Worm (Caenorhabditis elegans) whole organism, mixed stage, embryonic: ENCODE results near the gene sams-1.

Experiments used
- M03D4.4 ChIP-seq: sonication (generic microtip); optimal IDR thresholded peaks from 2 replicates; lab custom pipeline; 2017; ENCODE audit warnings: mild to moderate bottlenecking, missing genetic modification characterization, missing compliant biosample characterization
- bed-3 ChIP-seq: fragments of 200-800 bp; sonication (Bioruptor generic); optimal IDR thresholded peaks from 3 replicates; lab custom pipeline; 2018; ENCODE audit warnings: mild to moderate bottlenecking, missing genetic modification characterization, moderate library complexity, missing compliant biosample characterization
- blmp-1 ChIP-seq: fragments of 150-350 bp; optimal IDR thresholded peaks from 2 replicates; lab custom pipeline; 2014; ENCODE audit warnings: missing biosample characterization, missing genetic modification characterization
- ceh-39 ChIP-seq: fragments of 150-350 bp; optimal IDR thresholded peaks from 2 replicates; lab custom pipeline; 2014; ENCODE audit warnings: missing biosample characterization, missing genetic modification characterization
- ceh-43 ChIP-seq: fragments of 200-800 bp; sonication (Bioruptor generic); optimal IDR thresholded peaks from 2 replicates; lab custom pipeline; 2018; ENCODE audit warnings: mild to moderate bottlenecking, missing genetic modification characterization, moderate library complexity, missing compliant biosample characterization
- ceh-83 ChIP-seq: fragments of 200-800 bp; sonication (Bioruptor generic); optimal IDR thresholded peaks from 2 replicates; lab custom pipeline; 2018; ENCODE audit warnings: mild to moderate bottlenecking, missing genetic modification characterization, missing compliant biosample characterization
- ces-1 ChIP-seq: fragments of 150-350 bp; optimal IDR thresholded peaks from 2 replicates; lab custom pipeline; 2014; ENCODE audit warnings: missing biosample characterization, missing genetic modification reagents, missing genetic modification characterization
- cnd-1 ChIP-seq: fragments of 200-800 bp; sonication (Bioruptor generic); optimal IDR thresholded peaks from 2 replicates; lab custom pipeline; 2018; ENCODE audit warnings: mild to moderate bottlenecking, missing genetic modification characterization, missing compliant biosample characterization
- drap-1 ChIP-seq: fragments of 200-800 bp; sonication (Bioruptor generic); optimal IDR thresholded peaks from 3 replicates; lab custom pipeline; 2018; ENCODE audit warnings: mild to moderate bottlenecking, missing genetic modification characterization, missing compliant biosample characterization
- elt-1 ChIP-seq: sonication (generic microtip); optimal IDR thresholded peaks from 2 replicates; lab custom pipeline; 2017; ENCODE audit warnings: missing genetic modification characterization, mild to moderate bottlenecking, missing compliant biosample characterization, antibody characterized with exemption, moderate library complexity, borderline replicate concordance; ENCODE audit not compliant: insufficient read depth
- elt-3 ChIP-seq: fragments of 150-350 bp; optimal IDR thresholded peaks from 2 replicates; lab custom pipeline; 2014; ENCODE audit warnings: missing biosample characterization, missing genetic modification characterization
- flh-1 ChIP-seq: fragments of 200-800 bp; sonication (Bioruptor generic); optimal IDR thresholded peaks from 2 replicates; lab custom pipeline; 2018; ENCODE audit warnings: mild to moderate bottlenecking, missing genetic modification characterization, moderate library complexity, missing compliant biosample characterization
- ham-2 ChIP-seq: fragments of 200-800 bp; sonication (Bioruptor generic); optimal IDR thresholded peaks from 2 replicates; lab custom pipeline; 2018; ENCODE audit warnings: mild to moderate bottlenecking, missing genetic modification characterization, missing compliant biosample characterization
- hlh-1 ChIP-seq: fragments of 150-350 bp; optimal IDR thresholded peaks from 2 replicates; lab custom pipeline; 2014; ENCODE audit warnings: missing biosample characterization, missing genetic modification reagents, missing genetic modification characterization
- lin-13 ChIP-seq: fragments of 150-350 bp; optimal IDR thresholded peaks from 2 replicates; lab custom pipeline; 2014; ENCODE audit warnings: missing biosample characterization, missing genetic modification characterization
- lin-32 ChIP-seq: fragments of 200-800 bp; sonication (Bioruptor generic); optimal IDR thresholded peaks from 2 replicates; lab custom pipeline; 2018; ENCODE audit warnings: mild to moderate bottlenecking, missing genetic modification characterization, missing compliant biosample characterization
- lsy-2 ChIP-seq: fragments of 150-350 bp; optimal IDR thresholded peaks from 2 replicates; lab custom pipeline; 2014; ENCODE audit warnings: missing biosample characterization, missing genetic modification characterization
- mab-5 ChIP-seq: fragments of 150-350 bp; optimal IDR thresholded peaks from 2 replicates; lab custom pipeline; 2014; ENCODE audit warnings: missing biosample characterization, missing genetic modification characterization
- mep-1 ChIP-seq: fragments of 150-350 bp; optimal IDR thresholded peaks from 2 replicates; lab custom pipeline; 2017; ENCODE audit warnings: missing biosample characterization, missing genetic modification reagents, missing genetic modification characterization, inconsistent platforms
- mls-2 ChIP-seq: sonication (generic microtip); optimal IDR thresholded peaks from 2 replicates; lab custom pipeline; 2016; ENCODE audit warnings: mild to moderate bottlenecking, missing genetic modification characterization, moderate library complexity, missing compliant biosample characterization
- nhr-12 ChIP-seq: fragments of 150-350 bp; optimal IDR thresholded peaks from 2 replicates; lab custom pipeline; 2014; ENCODE audit warnings: missing biosample characterization, missing genetic modification characterization
- nhr-2 ChIP-seq: fragments of 150-350 bp; optimal IDR thresholded peaks from 2 replicates; lab custom pipeline; 2014; ENCODE audit warnings: missing biosample characterization, missing genetic modification characterization
- nhr-28 ChIP-seq: fragments of 150-350 bp; optimal IDR thresholded peaks from 2 replicates; lab custom pipeline; 2014; ENCODE audit warnings: missing biosample characterization, missing genetic modification characterization
- nhr-76 ChIP-seq: sonication (generic microtip); optimal IDR thresholded peaks from 2 replicates; lab custom pipeline; 2017; ENCODE audit warnings: missing biosample characterization, missing genetic modification characterization
- pha-4 ChIP-seq: fragments of 150-350 bp; optimal IDR thresholded peaks from 2 replicates; lab custom pipeline; 2018; ENCODE audit warnings: missing biosample characterization, missing genetic modification reagents, missing genetic modification characterization
- sem-2 ChIP-seq: fragments of 200-800 bp; sonication (Bioruptor generic); optimal IDR thresholded peaks from 2 replicates; lab custom pipeline; 2018; ENCODE audit warnings: mild to moderate bottlenecking, missing genetic modification characterization, missing compliant biosample characterization
- snpc-4 ChIP-seq: fragments of 150-350 bp; optimal IDR thresholded peaks from 2 replicates; lab custom pipeline; 2014; ENCODE audit warnings: missing biosample characterization, missing genetic modification characterization
- sptf-1 ChIP-seq: sonication (generic microtip); optimal IDR thresholded peaks from 2 replicates; lab custom pipeline; 2017; ENCODE audit warnings: mild to moderate bottlenecking, missing genetic modification characterization, moderate library complexity, missing compliant biosample characterization
- tbx-8 ChIP-seq: fragments of 200-800 bp; sonication (Bioruptor generic); optimal IDR thresholded peaks from 2 replicates; lab custom pipeline; 2018; ENCODE audit warnings: mild to moderate bottlenecking, missing genetic modification characterization, moderate library complexity, missing compliant biosample characterization
- unc-120 ChIP-seq: sonication (generic microtip); optimal IDR thresholded peaks from 2 replicates; lab custom pipeline; 2017; ENCODE audit warnings: missing genetic modification characterization, missing compliant biosample characterization; ENCODE audit not compliant: poor library complexity, severe bottlenecking
- unc-62 ChIP-seq: fragments of 150-350 bp; optimal IDR thresholded peaks from 2 replicates; lab custom pipeline; 2014; ENCODE audit warnings: missing biosample characterization, missing genetic modification reagents, missing genetic modification characterization
- zip-8 ChIP-seq: fragments of 150-350 bp; optimal IDR thresholded peaks from 2 replicates; lab custom pipeline; 2014; ENCODE audit warnings: missing biosample characterization, missing genetic modification characterization
- ztf-11 ChIP-seq: fragments of 150-350 bp; optimal IDR thresholded peaks from 2 replicates; lab custom pipeline; 2014; ENCODE audit warnings: missing biosample characterization, missing genetic modification characterization

Gene sams-1

DNA sequence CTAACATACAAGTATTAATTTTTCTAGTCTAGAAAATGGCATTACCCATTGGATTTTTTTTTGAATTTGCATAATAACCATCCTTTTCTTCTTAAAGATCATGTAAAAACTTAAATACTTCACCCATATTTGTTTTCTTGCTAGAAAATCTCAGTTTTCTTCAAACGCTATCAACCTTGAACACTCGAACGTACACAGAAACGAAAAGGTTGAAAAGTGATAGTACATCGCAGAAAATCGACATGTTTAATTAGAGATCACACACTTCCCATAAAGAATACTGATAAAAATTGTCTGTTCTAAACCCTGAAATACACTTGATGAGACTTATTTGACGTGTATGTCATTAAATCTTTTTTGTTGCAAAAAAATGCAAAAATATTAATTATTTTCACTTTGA is 38.2 kb upstream of the sams-1 start, which contains the start of gene F55G7.4:
TSS of gene F55G7.4 (plus strand) at position 301 of the 400 bp plus-strand sequence.
- TF ChIP-seq zip-8 (tag; lab: Kevin White, UChicago) = no peak

DNA sequence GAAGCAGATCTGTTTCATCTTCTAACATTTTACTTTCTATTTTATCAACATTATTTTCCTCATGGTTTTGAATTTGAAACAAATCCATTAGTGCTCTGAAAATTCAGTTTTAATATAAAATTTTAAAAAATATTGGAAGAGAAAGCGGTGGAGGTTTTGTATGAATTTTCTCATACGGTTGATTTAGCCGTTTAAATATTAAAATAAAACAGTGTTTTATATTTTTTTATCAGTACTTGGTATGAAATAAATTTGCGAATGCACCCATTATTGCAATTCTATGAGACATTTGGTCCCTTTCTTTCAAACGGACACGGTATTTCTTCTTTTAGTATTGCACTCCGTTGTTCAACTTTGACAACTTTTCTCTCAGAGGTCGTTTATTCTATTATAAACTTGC is 34.2 kb upstream of the sams-1 start, which contains the start of gene dot-1.4:
TSS of gene dot-1.4 (minus strand) at position 101 of the 400 bp plus-strand sequence.
- no peak for TF ChIP-seq elt-3
- TF ChIP-seq mab-5 (tag; lab: Kevin White, UChicago) = no peak
- no peak for TF ChIP-seq hlh-1 (tag; lab: Kevin White, UChicago)
- TF ChIP-seq nhr-76 = no peak
- TF ChIP-seq flh-1 = no peak
- TF ChIP-seq sptf-1 = no peak
- no peak for TF ChIP-seq mep-1 (tag; lab: Kevin White, UChicago)
- no peak for TF ChIP-seq nhr-2 (tag; lab: Kevin White, UChicago)
- TF ChIP-seq mls-2 (tag; lab: Kevin White, UChicago) = no peak
- TF ChIP-seq lin-13 = no peak
- TF ChIP-seq bed-3 = no peak
- no peak for TF ChIP-seq M03D4.4 (tag; lab: Kevin White, UChicago)
- no peak for TF ChIP-seq tbx-8 (GFP tag; lab: Kevin White, UChicago)
- no peak for TF ChIP-seq zip-8 (tag; lab: Kevin White, UChicago)
- no peak for TF ChIP-seq sem-2 (GFP tag; lab: Kevin White, UChicago)
- no peak for TF ChIP-seq ceh-43 (GFP tag; lab: Kevin White, UChicago)
- TF ChIP-seq ztf-11 (tag; lab: Kevin White, UChicago) = no peak
- TF ChIP-seq pha-4 (tag; lab: Kevin White, UChicago) = no peak
- no peak for TF ChIP-seq ham-2 (GFP tag; lab: Kevin White, UChicago)

ce11 chrX:11933547-11933946 is 32.2 kb upstream of the sams-1 start:
- TF ChIP-seq zip-8 (tag; lab: Kevin White, UChicago) (no peak), ceh-39 (tag; lab: Kevin White, UChicago) (no peak), snpc-4 (tag; lab: Kevin White, UChicago) (no peak)

ce11 chrX:11934933-11935332 is 30.8 kb upstream of the sams-1 start:
- TF ChIP-seq blmp-1 (tag; lab: Kevin White, UChicago) = no peak
- TF ChIP-seq lsy-2 (tag; lab: Kevin White, UChicago) = no peak
- no peak for TF ChIP-seq snpc-4 (tag; lab: Kevin White, UChicago)
- TF ChIP-seq zip-8 (tag; lab: Kevin White, UChicago) = no peak
- peak; percentile 41 for TF ChIP-seq lin-32 (GFP tag; lab: Kevin White, UChicago)
- peak; percentile 41 for TF ChIP-seq pha-4 (tag; lab: Kevin White, UChicago)
- TF ChIP-seq elt-3 = no peak
- TF ChIP-seq sem-2 (GFP tag; lab: Kevin White, UChicago) = peak; percentile 70
- TF ChIP-seq ceh-43 (GFP tag; lab: Kevin White, UChicago) = peak; percentile 41
- peak; percentile 28 for TF ChIP-seq tbx-8 (GFP tag; lab: Kevin White, UChicago)
- no peak for TF ChIP-seq mab-5 (tag; lab: Kevin White, UChicago)
- peak; percentile 65 for TF ChIP-seq bed-3
- peak; percentile 87 for TF ChIP-seq sptf-1
- peak; percentile 62 for TF ChIP-seq ham-2 (GFP tag; lab: Kevin White, UChicago)
- TF ChIP-seq mep-1 (tag; lab: Kevin White, UChicago) = peak; percentile 16
- TF ChIP-seq nhr-28 (tag; lab: Kevin White, UChicago) = no peak
- peak; percentile 85 for TF ChIP-seq cnd-1 (tag; lab: Kevin White, UChicago)
- peak; percentile 80 for TF ChIP-seq M03D4.4 (tag; lab: Kevin White, UChicago)
- no peak for TF ChIP-seq nhr-2 (tag; lab: Kevin White, UChicago)
- TF ChIP-seq ces-1 = peak; percentile 42
- TF ChIP-seq drap-1 (GFP tag; lab: Kevin White, UChicago) = peak; percentile 85
- no peak for TF ChIP-seq nhr-12
- TF ChIP-seq lin-13 = no peak
- TF ChIP-seq unc-120 (tag; lab: Kevin White, UChicago) = peak; percentile 75
- TF ChIP-seq elt-1 (tag; lab: Kevin White, UChicago) = no peak
- TF ChIP-seq ztf-11 (tag; lab: Kevin White, UChicago) = no peak
- peak; percentile 73 for TF ChIP-seq mls-2 (tag; lab: Kevin White, UChicago)
- no peak for TF ChIP-seq hlh-1 (tag; lab: Kevin White, UChicago)
- TF ChIP-seq ceh-39 (tag; lab: Kevin White, UChicago) = no peak
- peak; percentile 69 for TF ChIP-seq ceh-83 (GFP tag; lab: Kevin White, UChicago)
- no peak for TF ChIP-seq nhr-76
- TF ChIP-seq unc-62 (GFP tag; lab: Kevin White, UChicago) = no peak
